Worm (Caenorhabditis elegans) whole organism, mixed stage, embryonic: Measurements from ENCODE around the gene zip-11.
"Not testable (repeated sequence)": the region's sequence is repeated elsewhere in the genome, so short reads cannot be mapped to it uniquely, and the experiment has no call there.

ENCODE experiments used
- blmp-1 ChIP-seq: fragments of 150-350 bp; optimal IDR thresholded peaks from 2 replicates; lab custom pipeline; 2014; ENCODE audit warnings: missing biosample characterization, missing genetic modification characterization
- ces-1 ChIP-seq: fragments of 150-350 bp; optimal IDR thresholded peaks from 2 replicates; lab custom pipeline; 2014; ENCODE audit warnings: missing biosample characterization, missing genetic modification reagents, missing genetic modification characterization
- elt-1 ChIP-seq: sonication (generic microtip); optimal IDR thresholded peaks from 2 replicates; lab custom pipeline; 2017; ENCODE audit warnings: missing genetic modification characterization, mild to moderate bottlenecking, missing compliant biosample characterization, antibody characterized with exemption, moderate library complexity, borderline replicate concordance; ENCODE audit not compliant: insufficient read depth
- elt-3 ChIP-seq: fragments of 150-350 bp; optimal IDR thresholded peaks from 2 replicates; lab custom pipeline; 2014; ENCODE audit warnings: missing biosample characterization, missing genetic modification characterization
- hlh-1 ChIP-seq: fragments of 150-350 bp; optimal IDR thresholded peaks from 2 replicates; lab custom pipeline; 2014; ENCODE audit warnings: missing biosample characterization, missing genetic modification reagents, missing genetic modification characterization
- lin-13 ChIP-seq: fragments of 150-350 bp; optimal IDR thresholded peaks from 2 replicates; lab custom pipeline; 2014; ENCODE audit warnings: missing biosample characterization, missing genetic modification characterization
- lsy-2 ChIP-seq: fragments of 150-350 bp; optimal IDR thresholded peaks from 2 replicates; lab custom pipeline; 2014; ENCODE audit warnings: missing biosample characterization, missing genetic modification characterization
- pha-4 ChIP-seq: fragments of 150-350 bp; optimal IDR thresholded peaks from 2 replicates; lab custom pipeline; 2018; ENCODE audit warnings: missing biosample characterization, missing genetic modification reagents, missing genetic modification characterization
- unc-39 ChIP-seq: fragments of 150-350 bp; optimal IDR thresholded peaks from 2 replicates; lab custom pipeline; 2014; ENCODE audit warnings: missing biosample characterization, missing genetic modification characterization
- unc-62 ChIP-seq: fragments of 150-350 bp; optimal IDR thresholded peaks from 2 replicates; lab custom pipeline; 2014; ENCODE audit warnings: missing biosample characterization, missing genetic modification reagents, missing genetic modification characterization

ce11 chrIV:3303690-3304089, 7.4 kb upstream of the zip-11 start, which contains the start of gene idpp-12:
- TF ChIP-seq lsy-2 (tag; lab: Kevin White, UChicago); elt-3 (tag; lab: Kevin White, UChicago); lin-13 (tag; lab: Kevin White, UChicago); unc-62; pha-4 (tag; lab: Kevin White, UChicago); unc-39 (tag; lab: Kevin White, UChicago); elt-1 (tag; lab: Kevin White, UChicago); ces-1 (GFP tag; lab: Kevin White, UChicago); blmp-1 (tag; lab: Kevin White, UChicago); hlh-1 (tag; lab: Kevin White, UChicago): not testable (repeated sequence)
